Fruit fly (Drosophila melanogaster) whole organism, wandering third instar larva: Measurements from ENCODE around the gene Rox8.

Experiments
- CG9705 ChIP-seq: fragments of 200-800 bp; sonication (Bioruptor generic); optimal IDR thresholded peaks from 2 replicates; lab custom pipeline; 2018; ENCODE audit warnings: missing biosample characterization, mild to moderate bottlenecking, missing genetic modification characterization
- Dfd ChIP-seq: fragments of >200 bp; optimal IDR thresholded peaks from 2 replicates; lab custom pipeline; 2017; ENCODE audit warnings: missing biosample characterization, missing genetic modification characterization
- GATAd ChIP-seq: sonication (Bioruptor generic); optimal IDR thresholded peaks from 2 replicates; lab custom pipeline; 2016; ENCODE audit warnings: missing biosample characterization, missing genetic modification characterization
- Hnf4 ChIP-seq: fragments of 200-800 bp; sonication (Bioruptor generic); optimal IDR thresholded peaks from 2 replicates; lab custom pipeline; 2016; ENCODE audit warnings: missing biosample characterization, mild to moderate bottlenecking, missing genetic modification characterization
- foxo ChIP-seq, 2 experiments: fragments of 200-800 bp; sonication (Bioruptor generic); optimal IDR thresholded peaks; 2 replicates in 1 of 2; 3 replicates in 1 of 2; lab custom pipeline; 2016 to 2017; ENCODE audit warnings: missing biosample characterization in 2 of 2, missing genetic modification characterization in 2 of 2
- fru ChIP-seq: fragments of 200-800 bp; sonication (Bioruptor generic); optimal IDR thresholded peaks from 3 replicates; lab custom pipeline; 2016; ENCODE audit warnings: missing biosample characterization, mild to moderate bottlenecking, missing genetic modification characterization
- psq ChIP-seq: fragments of 200-800 bp; sonication (Bioruptor generic); optimal IDR thresholded peaks from 3 replicates; lab custom pipeline; 2017; ENCODE audit warnings: missing biosample characterization, mild to moderate bottlenecking, missing genetic modification characterization, moderate library complexity
- rgr ChIP-seq: fragments of 200-800 bp; sonication (Bioruptor generic); optimal IDR thresholded peaks from 3 replicates; lab custom pipeline; 2016; ENCODE audit warnings: missing biosample characterization, mild to moderate bottlenecking, missing genetic modification characterization
- woc ChIP-seq: sonication (Bioruptor generic); optimal IDR thresholded peaks from 2 replicates; lab custom pipeline; 2016; ENCODE audit warnings: missing biosample characterization, mild to moderate bottlenecking, missing genetic modification characterization

- peak; percentile 21 for TF ChIP-seq Hnf4 (GFP tag; lab: Kevin White, UChicago)
- no peak for TF ChIP-seq CG9705 (GFP tag; lab: Kevin White, UChicago)
- TF ChIP-seq fru (GFP tag; lab: Kevin White, UChicago), result no peak
- TF ChIP-seq GATAd (GFP tag; lab: Kevin White, UChicago), result no peak
- TF ChIP-seq rgr, result no peak
- TF ChIP-seq foxo (GFP tag; optimal IDR thresholded peaks at IDR 0.05; lab: Kevin White, UChicago), result peak in 1 of 2 experiments; percentile 7
- TF ChIP-seq Dfd (GFP tag; lab: Kevin White, UChicago), result no peak
- TF ChIP-seq woc (GFP tag; lab: Kevin White, UChicago), result no peak
- TF ChIP-seq psq (GFP tag; lab: Kevin White, UChicago), result no peak
Observed at dm6 chr3R:23996224-23996623, 51.8 kb downstream of the Rox8 start, which contains the start of gene LSm3.
